Worm (Caenorhabditis elegans): Measurements from ENCODE around the gene inx-1.

Gene inx-1

ce11 chrX:6989342-6989741 lies 33.1 kb upstream of the inx-1 start, which contains the start of gene F01E11.18:
F01E11.18 (plus strand) TSS chrX:6989642.
- no peak for TF ChIP-seq ZK546.5 (tag; optimal IDR thresholded peaks at IDR 0.05)
- TF ChIP-seq ceh-82 (tag; optimal IDR thresholded peaks at IDR 0.05), result no peak
- no peak for TF ChIP-seq mab-5 (tag; optimal IDR thresholded peaks at IDR 0.05)
- no peak for TF ChIP-seq nhr-21 (tag; optimal IDR thresholded peaks at IDR 0.05)
- no peak for TF ChIP-seq sma-3 (GFP tag; optimal IDR thresholded peaks at IDR 0.05)
- no peak for TF ChIP-seq Y55F3AM.14 (GFP tag; optimal IDR thresholded peaks at IDR 0.05)
- no peak for TF ChIP-seq aly-2 (tag; optimal IDR thresholded peaks at IDR 0.05)
- TF ChIP-seq F13H6.1 (tag; optimal IDR thresholded peaks at IDR 0.05), result no peak
- TF ChIP-seq zag-1 (tag; optimal IDR thresholded peaks at IDR 0.05), result no peak
- TF ChIP-seq R02D3.7 (tag; optimal IDR thresholded peaks at IDR 0.05), result no peak
- TF ChIP-seq nhr-25 (tag; optimal IDR thresholded peaks at IDR 0.05), result no peak
- no peak for TF ChIP-seq lin-11 (tag; optimal IDR thresholded peaks at IDR 0.05)
- TF ChIP-seq nhr-11 (tag; optimal IDR thresholded peaks at IDR 0.05), result no peak
- TF ChIP-seq ceh-16 (tag; optimal IDR thresholded peaks at IDR 0.05), result no peak
- no peak for TF ChIP-seq unc-55 (GFP tag; optimal IDR thresholded peaks at IDR 0.05)
- TF ChIP-seq skn-1 (tag; optimal IDR thresholded peaks at IDR 0.05), result no peak
- no peak for TF ChIP-seq alr-1 (tag; optimal IDR thresholded peaks at IDR 0.05)

ce11 chrX:6988212-6988611 lies 32.0 kb upstream of the inx-1 start:
- no peak for TF ChIP-seq nhr-25 (tag; optimal IDR thresholded peaks at IDR 0.05)
- no peak for TF ChIP-seq unc-62 (GFP tag; optimal IDR thresholded peaks at IDR 0.05)
- no peak for TF ChIP-seq unc-55 (GFP tag; optimal IDR thresholded peaks at IDR 0.05)
- TF ChIP-seq fos-1 (tag; optimal IDR thresholded peaks at IDR 0.05), result no peak
- TF ChIP-seq nhr-6 (tag; optimal IDR thresholded peaks at IDR 0.05), result no peak
- TF ChIP-seq nhr-12 (tag; optimal IDR thresholded peaks at IDR 0.05), result no peak
- no peak for TF ChIP-seq nhr-237 (tag; optimal IDR thresholded peaks at IDR 0.05)
- no peak for TF ChIP-seq ceh-16 (tag; optimal IDR thresholded peaks at IDR 0.05)
- TF ChIP-seq peb-1 (tag; optimal IDR thresholded peaks at IDR 0.05), result no peak
- TF ChIP-seq snpc-4 (tag; optimal IDR thresholded peaks at IDR 0.05), result no peak
- TF ChIP-seq Y55F3AM.14 (GFP tag; optimal IDR thresholded peaks at IDR 0.05), result no peak
- no peak for TF ChIP-seq nhr-21 (tag; optimal IDR thresholded peaks at IDR 0.05)
- TF ChIP-seq lin-13 (GFP tag; optimal IDR thresholded peaks at IDR 0.05), result no peak
- no peak for TF ChIP-seq lin-11 (tag; optimal IDR thresholded peaks at IDR 0.05)
- TF ChIP-seq lsy-2 (tag; optimal IDR thresholded peaks at IDR 0.05), result no peak
- no peak for TF ChIP-seq ztf-11 (tag; optimal IDR thresholded peaks at IDR 0.05)
- no peak for TF ChIP-seq mbf-1 (tag; optimal IDR thresholded peaks at IDR 0.05)
- TF ChIP-seq mdl-1 (tag; optimal IDR thresholded peaks at IDR 0.05), result no peak
- no peak for TF ChIP-seq unc-39 (tag; optimal IDR thresholded peaks at IDR 0.05)

ce11 chrX:6971301-6971700 lies 15.1 kb upstream of the inx-1 start:
- no peak for TF ChIP-seq alr-1 (tag; optimal IDR thresholded peaks at IDR 0.05)
- peak; percentile 52 for TF ChIP-seq unc-55 (GFP tag; optimal IDR thresholded peaks at IDR 0.05)
- peak; percentile 34 for TF ChIP-seq C34F6.9 (tag; optimal IDR thresholded peaks at IDR 0.05)
- no peak for TF ChIP-seq ceh-16 (tag; optimal IDR thresholded peaks at IDR 0.05)
- peak; percentile 45 for TF ChIP-seq mab-5 (tag; optimal IDR thresholded peaks at IDR 0.05)
- TF ChIP-seq crh-2 (tag; optimal IDR thresholded peaks at IDR 0.05), result peak; percentile 27
- no peak for TF ChIP-seq sma-3 (GFP tag; optimal IDR thresholded peaks at IDR 0.05)
- TF ChIP-seq nhr-129 (tag; optimal IDR thresholded peaks at IDR 0.05), result peak; percentile 33
- TF ChIP-seq zag-1 (tag; optimal IDR thresholded peaks at IDR 0.05), result peak; percentile 29
- TF ChIP-seq lsy-2 (tag; optimal IDR thresholded peaks at IDR 0.05), result peak in 1 of 2 experiments; percentile 4

ce11 chrX:6970134-6970533 lies 13.9 kb upstream of the inx-1 start:
- TF ChIP-seq mab-5 (tag; optimal IDR thresholded peaks at IDR 0.05) (no peak), zag-1 (tag; optimal IDR thresholded peaks at IDR 0.05) (no peak), nhr-10 (tag; optimal IDR thresholded peaks at IDR 0.05) (no peak), alr-1 (tag; optimal IDR thresholded peaks at IDR 0.05) (no peak), aly-2 (tag; optimal IDR thresholded peaks at IDR 0.05) (no peak), unc-55 (GFP tag; optimal IDR thresholded peaks at IDR 0.05) (no peak), ztf-4 (tag; optimal IDR thresholded peaks at IDR 0.05) (no peak), ztf-1 (GFP tag; conservative IDR thresholded peaks at IDR 0.05) (no peak), sem-4 (tag; optimal IDR thresholded peaks at IDR 0.05) (no peak), nhr-23 (tag; optimal IDR thresholded peaks at IDR 0.05) (no peak), nhr-12 (tag; optimal IDR thresholded peaks at IDR 0.05) (no peak), lsy-2 (tag; optimal IDR thresholded peaks at IDR 0.05) (no peak), dmd-4 (tag; optimal IDR thresholded peaks at IDR 0.05) (no peak)
